Fruit fly (Drosophila melanogaster) whole organism, prepupa: Measurements from ENCODE around the gene HHEX.

Experiments
- CG1621 ChIP-seq: fragments of 200-800 bp; sonication (Bioruptor generic); optimal IDR thresholded peaks from 3 replicates; lab custom pipeline; 2018; ENCODE audit warnings: missing biosample characterization, mild to moderate bottlenecking, missing genetic modification characterization
- CG8119 ChIP-seq: fragments of 200-800 bp; sonication (Bioruptor generic); IDR thresholded peaks from 3 replicates; pipeline ENCODE4 v1.3.6; 2022; ENCODE audit warnings: missing biosample characterization, missing genetic modification characterization
- Gug ChIP-seq: fragments of 200-800 bp; sonication (Bioruptor generic); IDR thresholded peaks from 2 replicates; pipeline ENCODE4 v1.3.6; 2022; ENCODE audit warnings: missing biosample characterization, missing genetic modification characterization
- Lpt ChIP-seq: fragments of 200-800 bp; sonication (Bioruptor generic); optimal IDR thresholded peaks from 3 replicates; lab custom pipeline; 2016; ENCODE audit warnings: missing biosample characterization, missing genetic modification characterization
- Met ChIP-seq: fragments of 200-800 bp; sonication (Bioruptor generic); optimal IDR thresholded peaks from 3 replicates; lab custom pipeline; 2016; ENCODE audit warnings: missing biosample characterization, missing genetic modification characterization
- net ChIP-seq: fragments of 200-800 bp; sonication (Bioruptor generic); optimal IDR thresholded peaks from 3 replicates; lab custom pipeline; 2016; ENCODE audit warnings: missing biosample characterization, missing genetic modification characterization
- spab ChIP-seq: fragments of 200-800 bp; sonication (Bioruptor generic); optimal IDR thresholded peaks from 2 replicates; lab custom pipeline; 2017; ENCODE audit warnings: missing biosample characterization, mild to moderate bottlenecking, missing genetic modification characterization, missing genetic modification reagents
- vri ChIP-seq: fragments of 200-800 bp; sonication (Bioruptor generic); optimal IDR thresholded peaks from 3 replicates; lab custom pipeline; 2016; ENCODE audit warnings: missing biosample characterization, mild to moderate bottlenecking, missing genetic modification characterization

- TF ChIP-seq CG8119 (GFP tag; lab: Robert Waterston, UW) (no peak), spab (GFP tag; lab: Kevin White, UChicago) (no peak), vri (no peak), Lpt (GFP tag; lab: Kevin White, UChicago) (no peak), Gug (GFP tag; lab: Robert Waterston, UW) (no peak), CG1621 (no peak), Met (GFP tag; lab: Kevin White, UChicago) (no peak), net (GFP tag; lab: Kevin White, UChicago) (no peak)
These were observed 23.2 kb downstream of the HHEX start for dm6 chr3R:21057519-21057918.
